Worm (Caenorhabditis elegans) whole organism, late embryonic: ENCODE results near the gene C25A8.1.

Experiments
- ceh-19 ChIP-seq: fragments of 200-800 bp; sonication (Bioruptor generic); optimal IDR thresholded peaks from 2 replicates; lab custom pipeline; 2018; ENCODE audit warnings: mild to moderate bottlenecking, missing genetic modification characterization, missing compliant biosample characterization
- ceh-2 ChIP-seq: sonication (generic microtip); optimal IDR thresholded peaks from 2 replicates; lab custom pipeline; 2016; ENCODE audit warnings: missing genotype, missing genetic modification characterization, missing compliant biosample characterization
- ceh-24 ChIP-seq: sonication (generic microtip); optimal IDR thresholded peaks from 2 replicates; lab custom pipeline; 2016; ENCODE audit warnings: mild to moderate bottlenecking, missing genetic modification characterization, missing compliant biosample characterization
- dmd-4 ChIP-seq: sonication (generic microtip); optimal IDR thresholded peaks from 2 replicates; lab custom pipeline; 2016; ENCODE audit warnings: borderline replicate concordance, missing genetic modification characterization, missing compliant biosample characterization
- hlh-15 ChIP-seq: sonication (generic microtip); optimal IDR thresholded peaks from 2 replicates; lab custom pipeline; 2016; ENCODE audit warnings: missing genetic modification characterization, missing compliant biosample characterization
- lim-6 ChIP-seq: sonication (generic microtip); optimal IDR thresholded peaks from 2 replicates; lab custom pipeline; 2016; ENCODE audit warnings: missing genetic modification characterization, missing compliant biosample characterization
- npax-4 ChIP-seq: sonication (generic microtip); optimal IDR thresholded peaks from 2 replicates; lab custom pipeline; 2016; ENCODE audit warnings: missing genetic modification characterization, missing compliant biosample characterization
- pros-1 ChIP-seq: fragments of 150-350 bp; optimal IDR thresholded peaks from 2 replicates; lab custom pipeline; 2014; ENCODE audit warnings: missing biosample characterization, missing genetic modification reagents, missing genetic modification characterization
- rnt-1 ChIP-seq: sonication (generic microtip); optimal IDR thresholded peaks from 2 replicates; lab custom pipeline; 2016; ENCODE audit warnings: missing genetic modification characterization, missing compliant biosample characterization
- syd-9 ChIP-seq: sonication (generic microtip); optimal IDR thresholded peaks from 2 replicates; lab custom pipeline; 2016; ENCODE audit warnings: mild to moderate bottlenecking, missing genetic modification characterization, moderate library complexity, missing compliant biosample characterization
- unc-55 ChIP-seq: sonication (generic microtip); optimal IDR thresholded peaks from 2 replicates; lab custom pipeline; 2017; ENCODE audit warnings: missing biosample characterization, missing genetic modification reagents, missing genetic modification characterization

- TF ChIP-seq npax-4 (tag; lab: Kevin White, UChicago) (no peak), ceh-2 (tag; lab: Kevin White, UChicago) (no peak), dmd-4 (tag; lab: Kevin White, UChicago) (no peak), lim-6 (tag; lab: Kevin White, UChicago) (no peak), ceh-24 (tag; lab: Kevin White, UChicago) (no peak), pros-1 (tag; lab: Kevin White, UChicago) (no peak), rnt-1 (tag; lab: Kevin White, UChicago) (no peak), ceh-19 (GFP tag; lab: Kevin White, UChicago) (no peak), unc-55 (GFP tag; lab: Kevin White, UChicago) (peak; percentile 67), syd-9 (tag; lab: Kevin White, UChicago) (no peak), hlh-15 (tag; lab: Kevin White, UChicago) (no peak)
Observed at ce11 chrIV:6984449-6985380, 26.2 kb upstream of the C25A8.1 start.
